Worm (Caenorhabditis elegans) whole organism, mixed stage, embryonic: ENCODE results near the gene ZK616.5.

Experiments used
- M03D4.4 ChIP-seq: sonication (generic microtip); optimal IDR thresholded peaks from 2 replicates; lab custom pipeline; 2017; ENCODE audit warnings: mild to moderate bottlenecking, missing genetic modification characterization, missing compliant biosample characterization
- elt-1 ChIP-seq: sonication (generic microtip); optimal IDR thresholded peaks from 2 replicates; lab custom pipeline; 2017; ENCODE audit warnings: missing genetic modification characterization, mild to moderate bottlenecking, missing compliant biosample characterization, antibody characterized with exemption, moderate library complexity, borderline replicate concordance; ENCODE audit not compliant: insufficient read depth
- elt-3 ChIP-seq: fragments of 150-350 bp; optimal IDR thresholded peaks from 2 replicates; lab custom pipeline; 2014; ENCODE audit warnings: missing biosample characterization, missing genetic modification characterization
- hlh-1 ChIP-seq: fragments of 150-350 bp; optimal IDR thresholded peaks from 2 replicates; lab custom pipeline; 2014; ENCODE audit warnings: missing biosample characterization, missing genetic modification reagents, missing genetic modification characterization
- mab-5 ChIP-seq: fragments of 150-350 bp; optimal IDR thresholded peaks from 2 replicates; lab custom pipeline; 2014; ENCODE audit warnings: missing biosample characterization, missing genetic modification characterization
- nhr-237 ChIP-seq: fragments of 150-350 bp; optimal IDR thresholded peaks from 2 replicates; lab custom pipeline; 2014; ENCODE audit warnings: missing biosample characterization, missing genetic modification characterization
- pha-4 ChIP-seq: fragments of 150-350 bp; optimal IDR thresholded peaks from 2 replicates; lab custom pipeline; 2018; ENCODE audit warnings: missing biosample characterization, missing genetic modification reagents, missing genetic modification characterization
- snpc-4 ChIP-seq: fragments of 150-350 bp; optimal IDR thresholded peaks from 2 replicates; lab custom pipeline; 2014; ENCODE audit warnings: missing biosample characterization, missing genetic modification characterization
- sptf-1 ChIP-seq: sonication (generic microtip); optimal IDR thresholded peaks from 2 replicates; lab custom pipeline; 2017; ENCODE audit warnings: mild to moderate bottlenecking, missing genetic modification characterization, moderate library complexity, missing compliant biosample characterization
- unc-39 ChIP-seq: fragments of 150-350 bp; optimal IDR thresholded peaks from 2 replicates; lab custom pipeline; 2014; ENCODE audit warnings: missing biosample characterization, missing genetic modification characterization
- unc-62 ChIP-seq: fragments of 150-350 bp; optimal IDR thresholded peaks from 2 replicates; lab custom pipeline; 2014; ENCODE audit warnings: missing biosample characterization, missing genetic modification reagents, missing genetic modification characterization

- TF ChIP-seq pha-4 (tag; lab: Kevin White, UChicago), result no peak
- TF ChIP-seq mab-5 (tag; lab: Kevin White, UChicago), result no peak
- no peak for TF ChIP-seq hlh-1 (tag; lab: Kevin White, UChicago)
- TF ChIP-seq elt-1 (tag; lab: Kevin White, UChicago), result no peak
- no peak for TF ChIP-seq nhr-237 (tag; lab: Kevin White, UChicago)
- TF ChIP-seq sptf-1 (tag; lab: Kevin White, UChicago), result no peak
- TF ChIP-seq M03D4.4 (tag; lab: Kevin White, UChicago), result no peak
- TF ChIP-seq unc-62, result no peak
- TF ChIP-seq unc-39, result no peak
- TF ChIP-seq elt-3 (tag; lab: Kevin White, UChicago), result no peak
- TF ChIP-seq snpc-4 (tag; lab: Kevin White, UChicago), result no peak
Measured at ce11 chrIV:5367899-5368298, 23.8 kb upstream of the ZK616.5 start.
